Fruit fly (Drosophila melanogaster) S2 (cell line): ENCODE results near the gene Gr93a.

Source experiments
- CG8478 ChIP-seq: fragments of >200 bp; optimal IDR thresholded peaks from 2 replicates; lab custom pipeline; 2018
- CTCF ChIP-seq, 2 experiments: fragments of >200 bp; optimal IDR thresholded peaks; 2 replicates each; lab custom pipeline; 2018

- TF ChIP-seq CG8478 (lab: Kevin White, UChicago) = no peak
- TF ChIP-seq CTCF (optimal IDR thresholded peaks at IDR 0.05; lab: Kevin White, UChicago) = no peak
These were observed 1.3 kb upstream of the Gr93a start for dm6 chr3R:21831040-21831439.
